Fruit fly (Drosophila melanogaster) Kc167 (cell line): Measurements from ENCODE around the gene CG33288.

ENCODE experiments used
- Myc ChIP-seq: fragments of >200 bp; optimal IDR thresholded peaks from 2 replicates; lab custom pipeline; 2017; ENCODE audit warnings: missing external identifiers
- h ChIP-seq: fragments of >200 bp; optimal IDR thresholded peaks from 3 replicates; lab custom pipeline; 2018; ENCODE audit warnings: missing external identifiers
- insv ChIP-seq: fragments of >200 bp; optimal IDR thresholded peaks from 3 replicates; lab custom pipeline; 2018; ENCODE audit warnings: missing external identifiers
- psq ChIP-seq: fragments of >200 bp; optimal IDR thresholded peaks from 2 replicates; lab custom pipeline; 2017; ENCODE audit warnings: missing external identifiers
- ttk ChIP-seq: sonication (Bioruptor generic); optimal IDR thresholded peaks from 2 replicates; lab custom pipeline; 2017; ENCODE audit warnings: missing external identifiers

- TF ChIP-seq h (lab: Kevin White, UChicago) (no peak), ttk (lab: Kevin White, UChicago) (no peak), Myc (lab: Kevin White, UChicago) (no peak), insv (no peak), psq (no peak)
Measured at dm6 chr3L:21381746-21382145, 45.8 kb upstream of the CG33288 start.
